Worm (Caenorhabditis elegans) whole organism, L2 larva: Measurements from ENCODE around the gene gur-3.

Experiments used
- C34F6.9 ChIP-seq: fragments of 150-350 bp; optimal IDR thresholded peaks from 2 replicates; lab custom pipeline; 2014; ENCODE audit warnings: missing biosample characterization, missing genetic modification characterization
- F13H6.1 ChIP-seq: sonication (generic microtip); optimal IDR thresholded peaks from 2 replicates; lab custom pipeline; 2016; ENCODE audit warnings: missing genetic modification characterization, missing compliant biosample characterization
- R02D3.7 ChIP-seq: fragments of 150-350 bp; optimal IDR thresholded peaks from 2 replicates; lab custom pipeline; 2014; ENCODE audit warnings: missing biosample characterization, missing genetic modification characterization
- Y55F3AM.14 ChIP-seq: fragments of 200-800 bp; sonication (Bioruptor generic); optimal IDR thresholded peaks from 2 replicates; lab custom pipeline; 2018; ENCODE audit warnings: mild to moderate bottlenecking, missing genetic modification characterization, missing compliant biosample characterization
- ZK546.5 ChIP-seq: sonication (generic microtip); optimal IDR thresholded peaks from 2 replicates; lab custom pipeline; 2017; ENCODE audit warnings: missing biosample characterization, missing genetic modification characterization
- alr-1 ChIP-seq: fragments of 150-350 bp; optimal IDR thresholded peaks from 2 replicates; lab custom pipeline; 2014; ENCODE audit warnings: missing biosample characterization, missing genetic modification characterization
- aly-2 ChIP-seq: fragments of 150-350 bp; optimal IDR thresholded peaks from 2 replicates; lab custom pipeline; 2014; ENCODE audit warnings: missing biosample characterization, missing genetic modification characterization
- ama-1 ChIP-seq: fragments of 150-350 bp; optimal IDR thresholded peaks from 2 replicates; lab custom pipeline; 2018; ENCODE audit warnings: inconsistent platforms
- blmp-1 ChIP-seq: sonication (generic microtip); optimal IDR thresholded peaks from 2 replicates; lab custom pipeline; 2017; ENCODE audit warnings: missing genetic modification characterization, mild to moderate bottlenecking, missing compliant biosample characterization, antibody characterized with exemption, moderate library complexity; ENCODE audit not compliant: insufficient read depth
- ceh-82 ChIP-seq: fragments of 150-350 bp; optimal IDR thresholded peaks from 2 replicates; lab custom pipeline; 2014; ENCODE audit warnings: missing biosample characterization, missing genetic modification characterization
- crh-2 ChIP-seq: sonication (generic microtip); optimal IDR thresholded peaks from 2 replicates; lab custom pipeline; 2017; ENCODE audit warnings: missing biosample characterization, missing genetic modification characterization
- dmd-4 ChIP-seq: sonication (generic microtip); optimal IDR thresholded peaks from 2 replicates; lab custom pipeline; 2017; ENCODE audit warnings: missing biosample characterization, missing genetic modification characterization
- elt-3 ChIP-seq: sonication (generic microtip); optimal IDR thresholded peaks from 2 replicates; lab custom pipeline; 2017; ENCODE audit warnings: missing biosample characterization, missing genetic modification characterization
- fos-1 ChIP-seq: fragments of 150-350 bp; optimal IDR thresholded peaks from 2 replicates; lab custom pipeline; 2014; ENCODE audit warnings: missing biosample characterization, missing genetic modification characterization
- gmeb-1 ChIP-seq: fragments of 150-350 bp; optimal IDR thresholded peaks from 2 replicates; lab custom pipeline; 2014; ENCODE audit warnings: missing biosample characterization, missing genetic modification characterization
- lin-11 ChIP-seq: fragments of 150-350 bp; sonication (generic microtip); optimal IDR thresholded peaks from 2 replicates; lab custom pipeline; 2014; ENCODE audit warnings: missing biosample characterization, missing genetic modification characterization, inconsistent platforms, mixed read lengths
- lin-13 ChIP-seq: fragments of 150-350 bp; optimal IDR thresholded peaks from 2 replicates; lab custom pipeline; 2014; ENCODE audit warnings: missing biosample characterization, missing genetic modification reagents, missing genetic modification characterization
- lin-39 ChIP-seq: fragments of 150-350 bp; optimal IDR thresholded peaks from 2 replicates; lab custom pipeline; 2014; ENCODE audit warnings: missing biosample characterization, missing genetic modification reagents, missing genetic modification characterization
- lsy-2 ChIP-seq, 2 experiments: fragments of 150-350 bp in 1 of 2; sonication (generic microtip) in 1 of 2; optimal IDR thresholded peaks; 2 replicates each; lab custom pipeline; 2014 to 2017; ENCODE audit warnings: missing biosample characterization in 2 of 2, missing genetic modification characterization in 2 of 2
- mab-5 ChIP-seq: fragments of 150-350 bp; optimal IDR thresholded peaks from 2 replicates; lab custom pipeline; 2014; ENCODE audit warnings: missing biosample characterization, missing genetic modification characterization
- mdl-1 ChIP-seq, 2 experiments: fragments of 150-350 bp in 1 of 2; sonication (generic microtip) in 1 of 2; optimal IDR thresholded peaks; 2 replicates each; lab custom pipeline; 2017; ENCODE audit warnings: missing biosample characterization in 2 of 2, missing genetic modification characterization in 2 of 2
- nhr-10 ChIP-seq: sonication (generic microtip); optimal IDR thresholded peaks from 2 replicates; lab custom pipeline; 2017; ENCODE audit warnings: missing biosample characterization, missing genetic modification characterization
- nhr-11 ChIP-seq: fragments of 150-350 bp; optimal IDR thresholded peaks from 2 replicates; lab custom pipeline; 2014; ENCODE audit warnings: missing biosample characterization, missing genetic modification characterization
- nhr-129 ChIP-seq: fragments of 150-350 bp; optimal IDR thresholded peaks from 2 replicates; lab custom pipeline; 2014; ENCODE audit warnings: missing biosample characterization, missing genetic modification characterization
- nhr-21 ChIP-seq: fragments of 150-350 bp; optimal IDR thresholded peaks from 2 replicates; lab custom pipeline; 2014; ENCODE audit warnings: missing biosample characterization, missing genetic modification characterization
- nhr-23 ChIP-seq: fragments of 150-350 bp; optimal IDR thresholded peaks from 2 replicates; lab custom pipeline; 2014; ENCODE audit warnings: missing biosample characterization, missing genetic modification reagents, missing genetic modification characterization
- nhr-237 ChIP-seq: fragments of 150-350 bp; optimal IDR thresholded peaks from 2 replicates; lab custom pipeline; 2014; ENCODE audit warnings: missing biosample characterization, missing genetic modification characterization
- nhr-6 ChIP-seq: fragments of 150-350 bp; optimal IDR thresholded peaks from 2 replicates; lab custom pipeline; 2014; ENCODE audit warnings: missing biosample characterization, missing genetic modification characterization
- nhr-77 ChIP-seq: fragments of 150-350 bp; optimal IDR thresholded peaks from 2 replicates; lab custom pipeline; 2014; ENCODE audit warnings: missing biosample characterization, missing genetic modification characterization
- sem-4 ChIP-seq: fragments of 150-350 bp; optimal IDR thresholded peaks from 2 replicates; lab custom pipeline; 2014; ENCODE audit warnings: missing biosample characterization, missing genetic modification reagents, missing genetic modification characterization
- sma-3 ChIP-seq: sonication (generic microtip); optimal IDR thresholded peaks from 2 replicates; lab custom pipeline; 2016; ENCODE audit warnings: missing genetic modification reagents, missing genetic modification characterization, missing compliant biosample characterization
- sma-9 ChIP-seq, 2 experiments: fragments of 150-350 bp in 1 of 2; sonication (generic microtip) in 1 of 2; optimal IDR thresholded peaks; 2 replicates each; lab custom pipeline; 2014 to 2016; ENCODE audit warnings: missing genetic modification characterization in 2 of 2, mild to moderate bottlenecking in 1 of 2, missing biosample characterization in 1 of 2, missing compliant biosample characterization in 1 of 2, missing genetic modification reagents in 1 of 2, moderate library complexity in 1 of 2
- snpc-4 ChIP-seq: fragments of 150-350 bp; optimal IDR thresholded peaks from 2 replicates; lab custom pipeline; 2014; ENCODE audit warnings: missing biosample characterization, missing genetic modification characterization
- unc-39 ChIP-seq: fragments of 150-350 bp; optimal IDR thresholded peaks from 2 replicates; lab custom pipeline; 2014; ENCODE audit warnings: missing biosample characterization, missing genetic modification characterization
- unc-55 ChIP-seq: fragments of 150-350 bp; sonication (generic microtip); optimal IDR thresholded peaks from 3 replicates; lab custom pipeline; 2014; ENCODE audit warnings: missing biosample characterization, missing genetic modification reagents, missing genetic modification characterization
- unc-62 ChIP-seq: fragments of 150-350 bp; optimal IDR thresholded peaks from 2 replicates; lab custom pipeline; 2014; ENCODE audit warnings: missing biosample characterization, missing genetic modification reagents, missing genetic modification characterization
- ztf-1 ChIP-seq: fragments of 200-800 bp; sonication (Bioruptor generic); conservative IDR thresholded peaks from 2 replicates; pipeline ENCODE4 v1.3.6; 2022; ENCODE audit warnings: missing genetic modification characterization, missing compliant biosample characterization
- ztf-11 ChIP-seq: sonication (generic microtip); optimal IDR thresholded peaks from 2 replicates; lab custom pipeline; 2017; ENCODE audit warnings: missing biosample characterization, missing genetic modification characterization
- ztf-4 ChIP-seq: fragments of 150-350 bp; optimal IDR thresholded peaks from 2 replicates; lab custom pipeline; 2014; ENCODE audit warnings: missing biosample characterization, missing genetic modification characterization

Gene gur-3

ce11 chrX:10428109-10428508 is 22.0 kb upstream of the gur-3 start:
- TF ChIP-seq unc-55 (peak; percentile 9), nhr-6 (tag; lab: Kevin White, UChicago) (no peak)

ce11 chrX:10424744-10425143 is 18.6 kb upstream of the gur-3 start:
- TF ChIP-seq elt-3 (tag; lab: Kevin White, UChicago), result no peak
- TF ChIP-seq nhr-11, result no peak
- no peak for TF ChIP-seq nhr-77 (tag; lab: Kevin White, UChicago)
- no peak for TF ChIP-seq nhr-237 (tag; lab: Kevin White, UChicago)
- TF ChIP-seq sma-3 (GFP tag; lab: Kevin White, UChicago), result no peak
- no peak for TF ChIP-seq aly-2
- no peak for TF ChIP-seq sem-4
- TF ChIP-seq dmd-4 (tag; lab: Kevin White, UChicago), result no peak
- TF ChIP-seq nhr-23, result no peak
- no peak for TF ChIP-seq unc-62 (GFP tag; lab: Kevin White, UChicago)
- TF ChIP-seq ztf-11, result no peak
- TF ChIP-seq Y55F3AM.14 (GFP tag; lab: Kevin White, UChicago), result no peak
- TF ChIP-seq lin-13, result no peak
- TF ChIP-seq blmp-1 (tag; lab: Kevin White, UChicago), result no peak
- TF ChIP-seq nhr-6 (tag; lab: Kevin White, UChicago), result no peak
- TF ChIP-seq ZK546.5 (tag; lab: Kevin White, UChicago), result no peak
- no peak for TF ChIP-seq nhr-129 (tag; lab: Kevin White, UChicago)
- no peak for TF ChIP-seq mab-5
- TF ChIP-seq lin-39 (tag; lab: Kevin White, UChicago), result no peak
- TF ChIP-seq gmeb-1, result no peak

ce11 chrX:10422714-10423113 is 16.6 kb upstream of the gur-3 start:
- TF ChIP-seq sma-3 (GFP tag; lab: Kevin White, UChicago) (no peak), crh-2 (no peak), aly-2 (no peak), R02D3.7 (no peak), lin-13 (no peak), ztf-4 (no peak), ceh-82 (tag; lab: Kevin White, UChicago) (no peak), mdl-1 (tag; optimal IDR thresholded peaks at IDR 0.05; lab: Kevin White, UChicago) (no peak), ama-1 (lab: Kevin White, UChicago) (no peak), Y55F3AM.14 (GFP tag; lab: Kevin White, UChicago) (no peak), sem-4 (no peak), fos-1 (tag; lab: Kevin White, UChicago) (no peak), nhr-11 (no peak), alr-1 (tag; lab: Kevin White, UChicago) (no peak)

ce11 chrX:10419743-10420142 is 13.6 kb upstream of the gur-3 start, which contains the start of gene cdk-11.2:
Gene cdk-11.2 (minus strand): TSS chrX:10419765.
- no peak for TF ChIP-seq ZK546.5 (tag; lab: Kevin White, UChicago)
- TF ChIP-seq crh-2, result peak; percentile 64
- no peak for TF ChIP-seq unc-39
- TF ChIP-seq ztf-1 (GFP tag; lab: Robert Waterston, UW), result no peak
- TF ChIP-seq nhr-21, result peak; percentile 44
- TF ChIP-seq lin-11 (tag; lab: Kevin White, UChicago), result peak; percentile 44
- peak; percentile 90 for TF ChIP-seq unc-55
- peak; percentile 34 to 67 for TF ChIP-seq lsy-2 (tag; optimal IDR thresholded peaks at IDR 0.05; lab: Kevin White, UChicago)
- peak; percentile 86 for TF ChIP-seq nhr-129 (tag; lab: Kevin White, UChicago)
- peak; percentile 6 for TF ChIP-seq ceh-82 (tag; lab: Kevin White, UChicago)
- no peak for TF ChIP-seq nhr-10 (tag; lab: Kevin White, UChicago)
- peak; percentile 27 for TF ChIP-seq F13H6.1 (tag; lab: Kevin White, UChicago)
- TF ChIP-seq snpc-4 (tag; lab: Kevin White, UChicago), result peak; percentile 1
- TF ChIP-seq fos-1 (tag; lab: Kevin White, UChicago), result peak; percentile 69
- peak; percentile 82 for TF ChIP-seq C34F6.9 (tag; lab: Kevin White, UChicago)
- TF ChIP-seq sem-4, result peak; percentile 49
- TF ChIP-seq sma-3 (GFP tag; lab: Kevin White, UChicago), result peak; percentile 60
- TF ChIP-seq lin-13, result peak; percentile 16
- peak; percentile 67 for TF ChIP-seq sma-9 (GFP tag; optimal IDR thresholded peaks at IDR 0.05; lab: Kevin White, UChicago)
- TF ChIP-seq sma-9 (tag; optimal IDR thresholded peaks at IDR 0.05; lab: Kevin White, UChicago), result no peak
- TF ChIP-seq mab-5, result no peak
- TF ChIP-seq blmp-1 (tag; lab: Kevin White, UChicago), result peak; percentile 8
- TF ChIP-seq gmeb-1, result no peak
